Fruit fly (Drosophila melanogaster) whole organism, prepupa: ENCODE data around the gene M1BP.

Experiments
- CG6854 ChIP-seq: fragments of 200-800 bp; sonication (Bioruptor generic); optimal IDR thresholded peaks from 2 replicates; lab custom pipeline; 2017; ENCODE audit warnings: missing biosample characterization, mild to moderate bottlenecking, missing genetic modification characterization
- Sox102F ChIP-seq: fragments of 200-800 bp; sonication (Bioruptor generic); optimal IDR thresholded peaks from 2 replicates; lab custom pipeline; 2016; ENCODE audit warnings: missing biosample characterization, mild to moderate bottlenecking, missing genetic modification characterization
- dac ChIP-seq: fragments of 200-800 bp; sonication (Bioruptor generic); optimal IDR thresholded peaks from 2 replicates; lab custom pipeline; 2017; ENCODE audit warnings: missing biosample characterization, mild to moderate bottlenecking, missing genetic modification characterization
- eg ChIP-seq: fragments of 200-800 bp; sonication (Bioruptor generic); IDR thresholded peaks from 3 replicates; pipeline ENCODE4 v1.3.6; 2022; ENCODE audit warnings: missing biosample characterization, missing genetic modification characterization

DNA sequence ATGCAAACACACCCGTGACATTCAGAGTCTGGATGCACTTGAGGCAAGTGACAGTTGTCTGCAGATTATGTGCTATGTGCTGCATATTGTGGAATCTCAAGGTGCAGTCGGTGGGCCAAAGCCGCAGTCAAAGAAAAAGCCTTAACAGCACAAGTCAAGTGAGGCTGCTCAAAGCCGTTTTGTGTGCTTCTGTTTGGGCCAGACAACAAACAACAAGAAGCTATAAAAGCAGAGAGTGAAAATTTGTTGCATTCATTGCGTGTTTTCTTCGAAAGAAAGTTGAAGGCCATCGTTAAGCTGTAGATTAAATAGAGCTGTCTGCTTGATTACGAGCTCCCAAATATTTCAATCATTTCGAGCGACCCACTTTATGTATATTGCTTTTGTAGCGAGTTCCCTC lies 10.4 kb upstream of the M1BP start:
- TF ChIP-seq eg (GFP tag; lab: Robert Waterston, UW), result no peak
- no peak for TF ChIP-seq dac
- no peak for TF ChIP-seq Sox102F (GFP tag; lab: Kevin White, UChicago)
- no peak for TF ChIP-seq CG6854 (GFP tag; lab: Kevin White, UChicago)
